Fruit fly (Drosophila melanogaster): ENCODE data around the gene nAChRbeta3.

nAChRbeta3 gene

dm6 chr2L:568030-568429 lies 23.1 kb downstream of the nAChRbeta3 start, which contains the start of the genes Nle and Sf3b1 (continued):
- TF ChIP-seq CG4820 (GFP tag; optimal IDR thresholded peaks at IDR 0.05) (no peak), ab (GFP tag; optimal IDR thresholded peaks at IDR 0.05) (no peak), CG34376 (GFP tag; optimal IDR thresholded peaks at IDR 0.05) (peak; percentile 74), Xbp1 (GFP tag; optimal IDR thresholded peaks at IDR 0.05) (peak; percentile 74), slp2 (GFP tag; optimal IDR thresholded peaks at IDR 0.05) (peak; percentile 37), bigmax (GFP tag; optimal IDR thresholded peaks at IDR 0.05) (no peak), ttk (GFP tag; IDR thresholded peaks at IDR 0.05) (no peak), CG18011 (GFP tag; optimal IDR thresholded peaks at IDR 0.05) (peak; percentile 53), zfh2 (GFP tag; optimal IDR thresholded peaks at IDR 0.05) (peak; percentile 37), CG12744 (GFP tag; optimal IDR thresholded peaks at IDR 0.05) (peak; percentile 27), eyg (GFP tag; optimal IDR thresholded peaks at IDR 0.05) (no peak), dysf (GFP tag; IDR thresholded peaks at IDR 0.05) (peak; percentile 18; the same call in 1 of the 3 replicates), danr (GFP tag; IDR thresholded peaks at IDR 0.05) (no peak), sqz (GFP tag; optimal IDR thresholded peaks at IDR 0.05) (no peak), Rx (GFP tag; IDR thresholded peaks at IDR 0.05) (no peak), CG6765 (GFP tag; optimal IDR thresholded peaks at IDR 0.05) (no peak), crol (GFP tag; IDR thresholded peaks at IDR 0.05) (no peak), Pdp1 (GFP tag; optimal IDR thresholded peaks at IDR 0.05) (peak in 1 of 2 experiments; percentile 48), CG10209 (GFP tag; optimal IDR thresholded peaks at IDR 0.05) (no peak), CG7928 (GFP tag; optimal IDR thresholded peaks at IDR 0.05) (peak; percentile 4), jigr1 (GFP tag; IDR thresholded peaks at IDR 0.05) (no peak), bab2 (GFP tag; optimal IDR thresholded peaks at IDR 0.05) (no peak), jumu (GFP tag; optimal IDR thresholded peaks at IDR 0.05) (peak; percentile 37), NK7.1 (GFP tag; optimal IDR thresholded peaks at IDR 0.05) (no peak), ap (GFP tag; IDR thresholded peaks at IDR 0.05) (no peak), ci (GFP tag; IDR thresholded peaks at IDR 0.05) (0 out of 3 replicates have a peak, but pooled peaks have one; percentile 28), CG17802 (tag; optimal IDR thresholded peaks at IDR 0.05) (no peak), trh (GFP tag; optimal IDR thresholded peaks at IDR 0.05) (no peak), Aef1 (GFP tag; IDR thresholded peaks at IDR 0.05) (no peak), B-H2 (GFP tag; optimal IDR thresholded peaks at IDR 0.05) (no peak), CG34224 (GFP tag; IDR thresholded peaks at IDR 0.05; ENCODE audit: partially characterized antibody) (peak; percentile 96), lbe (GFP tag; optimal IDR thresholded peaks at IDR 0.05) (no peak), peb (GFP tag; IDR thresholded peaks at IDR 0.05) (0 out of 2 replicates have a peak, but pooled peaks have one; percentile 8), CG1792 (GFP tag; optimal IDR thresholded peaks at IDR 0.05) (no peak), ken (GFP tag; IDR thresholded peaks at IDR 0.05) (no peak), CG32767 (GFP tag; IDR thresholded peaks at IDR 0.05) (no peak), Deaf1 (tag; optimal IDR thresholded peaks at IDR 0.05) (no peak), cad (GFP tag; optimal IDR thresholded peaks at IDR 0.05) (no peak), CG4730 (GFP tag; IDR thresholded peaks at IDR 0.05) (no peak), ATbp (GFP tag; optimal IDR thresholded peaks at IDR 0.05) (no peak), CG11723 (GFP tag; optimal IDR thresholded peaks at IDR 0.05) (no peak), CG33213 (GFP tag; optimal IDR thresholded peaks at IDR 0.05) (peak; percentile 40), unc-4 (GFP tag; IDR thresholded peaks at IDR 0.05; ENCODE audit: partially characterized antibody) (peak; percentile 97), ham (GFP tag; IDR thresholded peaks at IDR 0.05) (no peak), CG17361 (GFP tag; IDR thresholded peaks at IDR 0.05) (peak; percentile 63), tll (GFP tag; optimal IDR thresholded peaks at IDR 0.05) (no peak), Jarid2 (GFP tag; optimal IDR thresholded peaks at IDR 0.05) (no peak), Ets65A (GFP tag) (peak; percentile 91), CG14050 (GFP tag; IDR thresholded peaks at IDR 0.05) (no peak), CG11695 (GFP tag; IDR thresholded peaks at IDR 0.05) (no peak), E2f2 (GFP tag; IDR thresholded peaks at IDR 0.05) (peak; percentile 57), tap (tag; optimal IDR thresholded peaks at IDR 0.05) (no peak)

Data from whole organism, embryonic.